Fruit fly (Drosophila melanogaster): ENCODE data around the gene Cyp4g1.

Gene Cyp4g1

DNA sequence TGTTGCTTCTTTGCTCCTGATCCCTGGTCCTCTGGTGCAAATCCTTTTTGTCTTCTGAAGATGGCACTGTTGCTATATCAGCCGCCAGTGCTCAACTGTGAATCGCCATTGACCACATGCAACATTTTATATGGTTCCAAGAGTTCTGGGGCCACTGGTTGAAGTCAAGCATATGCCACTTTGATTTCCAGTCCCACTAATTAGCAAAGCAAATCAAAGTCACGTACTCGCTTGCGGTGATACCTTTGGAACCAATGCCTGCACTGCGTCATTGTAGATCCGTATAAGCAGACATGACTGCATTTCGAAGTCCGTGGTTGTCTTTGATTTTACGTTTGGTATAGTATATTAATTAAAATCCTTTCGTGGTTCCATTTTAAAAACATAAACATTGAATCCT is at the start of gene Cyp4g1:
Gene Cyp4g1, minus strand, starts transcription at position 101 of the 400 bp plus-strand sequence.
- TF ChIP-seq CG8478 (optimal IDR thresholded peaks at IDR 0.05) = no peak
- TF ChIP-seq EcR (GFP tag; optimal IDR thresholded peaks at IDR 0.05) = no peak
- no peak for TF ChIP-seq pan (optimal IDR thresholded peaks at IDR 0.05)
- TF ChIP-seq usp (GFP tag; optimal IDR thresholded peaks at IDR 0.05) = no peak
- TF ChIP-seq Dll (optimal IDR thresholded peaks at IDR 0.05) = no peak
- no peak for TF ChIP-seq psq (optimal IDR thresholded peaks at IDR 0.05)

DNA sequence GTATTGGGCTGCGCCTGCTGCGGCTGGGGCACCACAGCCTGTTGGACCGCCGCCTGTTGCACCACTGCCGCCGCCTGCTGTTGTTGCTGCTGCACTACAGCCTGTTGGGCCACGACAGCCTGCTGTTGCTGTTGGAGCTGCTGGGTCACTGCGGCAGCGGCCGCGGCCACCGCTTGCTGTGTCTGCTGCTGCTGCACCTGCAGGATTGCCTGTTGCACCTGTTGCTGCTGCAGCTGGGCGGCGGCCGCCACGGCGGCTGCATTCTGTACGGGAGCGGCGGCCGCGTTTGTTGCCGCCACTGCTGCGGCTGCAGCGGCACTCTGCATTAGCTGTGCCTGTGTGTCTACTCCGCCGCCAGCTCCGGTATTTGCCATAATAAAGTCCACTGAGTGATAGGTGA is 49.7 kb upstream of the Cyp4g1 start:
- TF ChIP-seq CG8478 (optimal IDR thresholded peaks at IDR 0.05) (no peak), Dll (optimal IDR thresholded peaks at IDR 0.05) (no peak), psq (optimal IDR thresholded peaks at IDR 0.05) (no peak)

DNA sequence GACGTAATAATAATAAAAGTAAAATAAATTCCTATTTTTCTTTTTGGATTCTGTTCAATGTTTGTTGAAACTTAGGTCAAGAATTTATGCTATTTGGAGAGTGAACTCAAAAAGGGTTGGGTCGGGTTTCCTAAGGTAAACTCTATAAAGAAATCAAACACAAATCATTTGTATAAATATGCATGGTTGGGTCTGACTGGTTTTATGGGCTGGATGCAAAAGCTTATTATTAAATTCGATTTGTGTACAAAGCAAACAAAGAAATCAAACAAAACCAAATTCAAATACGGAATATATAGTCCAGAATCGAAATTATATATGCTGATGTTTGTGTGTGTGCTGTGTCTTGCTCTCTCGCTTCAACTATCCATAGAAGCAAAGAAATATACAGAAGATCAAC is 46.5 kb upstream of the Cyp4g1 start:
- no peak for TF ChIP-seq usp (GFP tag; optimal IDR thresholded peaks at IDR 0.05)
- TF ChIP-seq pan (optimal IDR thresholded peaks at IDR 0.05) = no peak
- no peak for TF ChIP-seq psq (optimal IDR thresholded peaks at IDR 0.05)
- TF ChIP-seq CG8478 (optimal IDR thresholded peaks at IDR 0.05) = no peak
- TF ChIP-seq EcR (GFP tag; optimal IDR thresholded peaks at IDR 0.05) = no peak
- no peak for TF ChIP-seq Dll (optimal IDR thresholded peaks at IDR 0.05)

DNA sequence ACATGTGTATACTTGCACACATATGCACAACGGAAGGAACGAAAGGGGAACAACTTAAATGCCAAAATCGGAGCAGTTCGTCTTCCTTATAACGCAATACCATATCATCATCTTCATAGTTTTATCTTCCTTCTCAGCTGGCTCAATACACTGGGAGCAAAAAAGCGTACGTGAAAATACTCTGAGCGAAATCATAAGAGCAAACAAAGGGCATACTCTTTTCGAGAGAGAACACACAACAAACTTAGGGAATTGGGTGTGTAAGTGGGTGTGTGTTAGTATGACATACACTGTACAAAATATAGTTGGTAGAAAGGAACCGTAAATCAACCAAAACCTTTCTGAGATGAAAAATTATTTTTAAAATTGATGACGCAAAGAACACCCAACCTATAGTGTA is 43.4 kb upstream of the Cyp4g1 start:
- TF ChIP-seq psq (optimal IDR thresholded peaks at IDR 0.05) (no peak), Dll (optimal IDR thresholded peaks at IDR 0.05) (no peak), usp (GFP tag; optimal IDR thresholded peaks at IDR 0.05) (no peak), pan (optimal IDR thresholded peaks at IDR 0.05) (no peak), EcR (GFP tag; optimal IDR thresholded peaks at IDR 0.05) (no peak), CG8478 (optimal IDR thresholded peaks at IDR 0.05) (no peak)

DNA sequence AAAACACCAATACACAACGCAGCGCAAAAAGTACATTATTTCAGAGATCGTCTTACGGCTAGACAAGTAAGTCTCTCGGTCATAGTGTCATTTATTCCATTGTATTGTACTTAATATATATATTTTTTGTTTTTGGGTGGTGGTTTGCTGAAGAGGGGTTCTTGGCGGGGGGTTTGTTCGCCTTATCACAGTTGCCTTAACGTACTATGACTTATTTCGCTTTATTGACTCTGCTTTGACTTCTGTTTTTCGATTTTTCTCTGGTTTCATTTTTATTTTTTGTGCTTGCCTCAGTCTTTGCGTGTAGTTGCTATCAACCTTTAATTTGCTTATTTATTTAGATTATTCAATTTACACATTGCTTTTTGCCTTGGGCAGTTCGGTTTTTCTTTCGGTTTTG is 41.4 kb upstream of the Cyp4g1 start:
- TF ChIP-seq Dll (optimal IDR thresholded peaks at IDR 0.05) = no peak
- TF ChIP-seq CG8478 (optimal IDR thresholded peaks at IDR 0.05) = no peak
- no peak for TF ChIP-seq usp (GFP tag; optimal IDR thresholded peaks at IDR 0.05)
- no peak for TF ChIP-seq pan (optimal IDR thresholded peaks at IDR 0.05)
- no peak for TF ChIP-seq psq (optimal IDR thresholded peaks at IDR 0.05)
- TF ChIP-seq EcR (GFP tag; optimal IDR thresholded peaks at IDR 0.05) = no peak

DNA sequence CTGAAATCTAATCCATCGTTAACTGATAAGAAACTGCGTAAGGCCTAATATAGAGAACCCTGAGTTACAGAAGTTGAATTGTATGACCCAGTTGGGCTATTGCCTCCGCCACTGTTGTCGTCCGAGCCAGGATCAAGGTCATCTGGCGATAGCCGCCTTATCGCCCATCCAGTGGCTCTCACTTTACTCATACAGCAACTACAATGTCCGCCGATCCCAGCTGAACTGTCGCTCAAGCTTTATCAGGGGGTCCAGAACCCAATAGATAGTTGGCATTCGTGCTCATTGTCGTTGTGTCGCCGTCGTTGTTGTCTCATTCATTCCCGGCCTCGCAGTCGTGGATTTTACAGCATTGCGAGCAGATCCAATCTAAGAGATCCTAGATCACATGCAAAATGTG is 40.0 kb upstream of the Cyp4g1 start, which contains the start of gene arg:
Gene arg, plus strand, starts transcription at position 319 of the 400 bp plus-strand sequence.
- TF ChIP-seq psq (optimal IDR thresholded peaks at IDR 0.05) = no peak
- TF ChIP-seq CG8478 (optimal IDR thresholded peaks at IDR 0.05) = no peak
- TF ChIP-seq EcR (GFP tag; optimal IDR thresholded peaks at IDR 0.05) = no peak
- TF ChIP-seq usp (GFP tag; optimal IDR thresholded peaks at IDR 0.05) = no peak
- TF ChIP-seq Dll (optimal IDR thresholded peaks at IDR 0.05) = no peak
- TF ChIP-seq pan (optimal IDR thresholded peaks at IDR 0.05) = no peak

DNA sequence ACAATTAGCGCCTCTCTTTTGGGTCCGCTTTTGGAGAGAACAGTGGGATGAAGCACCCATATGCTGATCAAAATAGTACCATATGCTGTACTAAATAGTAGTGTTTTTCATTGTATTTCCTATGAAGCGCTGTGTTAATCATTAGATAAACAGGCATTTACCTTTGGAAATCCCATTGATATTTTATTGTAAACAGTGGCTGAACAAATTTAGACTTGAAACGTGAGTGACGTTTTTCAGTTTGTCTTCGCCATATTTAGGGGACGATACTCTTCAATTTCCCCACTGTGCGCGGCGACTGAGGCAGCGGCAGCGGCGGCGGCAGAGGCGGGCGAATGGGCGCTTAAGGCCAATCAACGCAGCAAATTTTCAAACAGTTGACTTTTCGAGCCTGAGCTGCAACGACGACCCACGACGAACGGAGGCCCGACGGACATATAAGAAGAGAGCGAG is 30.5 kb upstream of the Cyp4g1 start:
- no peak for TF ChIP-seq usp (GFP tag; optimal IDR thresholded peaks at IDR 0.05)
- no peak for TF ChIP-seq EcR (GFP tag; optimal IDR thresholded peaks at IDR 0.05)
- no peak for TF ChIP-seq Dll (optimal IDR thresholded peaks at IDR 0.05)
- TF ChIP-seq pan (optimal IDR thresholded peaks at IDR 0.05) = no peak
- TF ChIP-seq CG8478 (optimal IDR thresholded peaks at IDR 0.05) = no peak
- TF ChIP-seq psq (optimal IDR thresholded peaks at IDR 0.05) = no peak

DNA sequence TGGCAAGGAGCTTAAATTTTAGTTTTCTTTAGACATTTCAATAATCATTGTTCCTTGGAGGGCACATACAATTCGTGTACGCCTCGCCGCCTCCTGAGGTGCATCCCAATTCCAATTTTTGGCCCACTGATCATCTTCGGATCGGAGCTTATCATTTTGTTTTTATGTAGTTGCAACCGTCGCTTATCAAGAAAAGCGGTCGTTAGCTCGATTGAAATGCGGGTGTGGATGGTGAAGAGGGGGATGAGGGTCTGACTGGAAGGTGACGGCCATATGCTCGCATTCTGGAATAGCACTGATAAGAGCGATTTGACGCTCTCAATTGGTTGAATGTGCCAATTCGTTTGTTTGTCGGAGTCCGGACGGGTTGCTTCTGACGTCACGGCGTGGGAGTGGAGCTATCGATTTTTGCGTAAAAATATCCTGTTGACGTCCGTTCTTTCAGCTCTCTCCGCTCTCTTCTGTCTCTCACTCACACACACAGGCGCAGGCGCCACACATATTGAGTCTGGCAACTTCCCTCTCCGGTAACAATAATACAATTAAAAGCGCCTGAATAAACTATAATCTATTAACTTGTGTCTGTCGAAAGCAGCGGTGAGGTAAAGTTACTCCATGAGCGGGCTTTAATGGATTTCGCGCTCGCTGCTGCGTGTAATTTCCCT is 29.9 kb upstream of the Cyp4g1 start:
- TF ChIP-seq pan (optimal IDR thresholded peaks at IDR 0.05) = no peak
- TF ChIP-seq usp (GFP tag; optimal IDR thresholded peaks at IDR 0.05) = no peak
- no peak for TF ChIP-seq EcR (GFP tag; optimal IDR thresholded peaks at IDR 0.05)
- TF ChIP-seq psq (optimal IDR thresholded peaks at IDR 0.05) = no peak
- TF ChIP-seq CG8478 (optimal IDR thresholded peaks at IDR 0.05) = no peak
- TF ChIP-seq Dll (optimal IDR thresholded peaks at IDR 0.05) = no peak

DNA sequence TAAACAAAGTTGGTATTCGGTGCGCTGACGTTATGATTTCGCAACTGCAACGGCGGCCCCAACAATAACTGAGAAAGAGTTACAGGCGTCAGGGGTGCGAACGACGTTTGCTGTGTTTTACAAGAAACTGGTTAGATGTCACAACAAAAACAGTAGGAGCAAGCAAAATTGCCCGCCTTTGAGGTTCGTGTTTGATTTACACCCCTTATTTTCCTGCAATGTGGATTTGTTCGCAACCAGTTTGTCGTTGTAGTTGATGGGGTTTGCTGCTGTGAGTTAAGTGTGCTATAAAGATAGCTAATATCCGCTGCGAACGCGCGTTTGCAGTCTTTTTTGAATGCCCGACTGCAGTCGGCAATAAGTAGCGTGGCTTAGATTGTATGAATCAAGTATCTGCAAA is 29.3 kb upstream of the Cyp4g1 start:
- TF ChIP-seq psq (optimal IDR thresholded peaks at IDR 0.05) = no peak
- no peak for TF ChIP-seq CG8478 (optimal IDR thresholded peaks at IDR 0.05)
- TF ChIP-seq EcR (GFP tag; optimal IDR thresholded peaks at IDR 0.05) = no peak
- no peak for TF ChIP-seq usp (GFP tag; optimal IDR thresholded peaks at IDR 0.05)
- no peak for TF ChIP-seq Dll (optimal IDR thresholded peaks at IDR 0.05)

DNA sequence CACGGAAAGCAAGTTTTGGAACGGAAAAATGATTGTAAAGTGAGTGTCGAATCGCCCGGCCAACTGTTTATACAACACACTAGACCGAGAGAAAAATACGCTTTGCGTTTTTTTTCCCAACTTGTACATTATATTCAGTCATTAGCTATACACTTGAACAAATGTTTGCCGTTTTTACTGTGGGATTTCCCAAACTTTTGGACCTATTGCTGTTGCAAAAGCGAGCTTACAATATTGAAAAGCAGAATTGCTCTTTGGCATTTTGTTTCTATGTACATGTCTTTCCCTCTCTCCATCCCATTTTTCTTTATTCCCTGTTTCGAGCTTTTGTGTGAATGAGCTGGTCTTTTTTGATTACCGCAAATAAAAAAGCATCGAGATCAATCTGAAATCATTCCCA is 28.3 kb upstream of the Cyp4g1 start:
- TF ChIP-seq EcR (GFP tag; optimal IDR thresholded peaks at IDR 0.05) = no peak
- no peak for TF ChIP-seq pan (optimal IDR thresholded peaks at IDR 0.05)
- no peak for TF ChIP-seq CG8478 (optimal IDR thresholded peaks at IDR 0.05)
- TF ChIP-seq usp (GFP tag; optimal IDR thresholded peaks at IDR 0.05) = no peak
- no peak for TF ChIP-seq psq (optimal IDR thresholded peaks at IDR 0.05)
- no peak for TF ChIP-seq Dll (optimal IDR thresholded peaks at IDR 0.05)

DNA sequence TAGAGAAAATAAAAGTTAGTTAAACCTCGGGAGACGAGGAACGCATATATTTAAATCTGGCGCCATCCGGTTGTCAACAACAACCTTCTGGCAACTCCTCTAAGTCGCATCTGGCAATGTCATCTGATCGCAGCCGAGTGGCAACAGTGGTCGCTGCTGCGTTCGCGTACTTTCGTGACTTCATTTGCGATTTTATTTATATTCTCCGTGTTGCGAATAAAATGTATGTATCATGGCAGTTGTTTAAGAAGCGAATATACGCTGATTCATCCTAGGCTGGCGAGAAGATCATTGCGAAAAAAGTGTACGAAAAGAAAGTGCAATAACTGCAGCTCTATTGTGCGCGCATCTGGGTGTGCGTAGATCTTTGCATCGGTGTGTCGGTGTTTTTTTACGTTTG is 27.2 kb upstream of the Cyp4g1 start, which contains the start of gene svr:
Gene svr, plus strand, starts transcription at position 121 of the 400 bp plus-strand sequence.
- TF ChIP-seq pan (optimal IDR thresholded peaks at IDR 0.05) (no peak), psq (optimal IDR thresholded peaks at IDR 0.05) (no peak), EcR (GFP tag; optimal IDR thresholded peaks at IDR 0.05) (no peak), Dll (optimal IDR thresholded peaks at IDR 0.05) (no peak)

DNA sequence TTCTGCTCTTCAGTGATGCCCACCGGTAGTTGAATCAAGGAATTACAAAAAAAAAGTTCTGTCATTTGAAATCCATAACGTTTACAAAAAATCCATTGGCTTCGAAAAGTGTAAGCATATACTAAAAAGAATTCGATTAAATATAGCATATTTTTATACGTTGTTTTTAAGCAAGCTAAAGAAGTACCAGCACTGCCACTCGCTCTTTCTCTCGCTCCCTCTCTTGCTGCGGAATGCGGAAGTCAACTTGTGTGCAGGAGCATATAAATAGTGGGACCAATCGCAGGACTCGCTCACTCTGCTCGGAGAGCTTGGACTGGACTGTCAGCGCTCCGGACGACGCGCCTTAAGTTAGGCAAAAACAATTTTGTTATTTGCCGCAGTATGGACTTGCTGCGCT is 25.5 kb upstream of the Cyp4g1 start, which contains the start of gene CG17778:
Gene CG17778, plus strand, starts transcription at position 8 of the 400 bp plus-strand sequence.
- TF ChIP-seq usp (GFP tag; optimal IDR thresholded peaks at IDR 0.05) (no peak), EcR (GFP tag; optimal IDR thresholded peaks at IDR 0.05) (no peak), pan (optimal IDR thresholded peaks at IDR 0.05) (no peak), Dll (optimal IDR thresholded peaks at IDR 0.05) (no peak), psq (optimal IDR thresholded peaks at IDR 0.05) (no peak), CG8478 (optimal IDR thresholded peaks at IDR 0.05) (no peak)

DNA sequence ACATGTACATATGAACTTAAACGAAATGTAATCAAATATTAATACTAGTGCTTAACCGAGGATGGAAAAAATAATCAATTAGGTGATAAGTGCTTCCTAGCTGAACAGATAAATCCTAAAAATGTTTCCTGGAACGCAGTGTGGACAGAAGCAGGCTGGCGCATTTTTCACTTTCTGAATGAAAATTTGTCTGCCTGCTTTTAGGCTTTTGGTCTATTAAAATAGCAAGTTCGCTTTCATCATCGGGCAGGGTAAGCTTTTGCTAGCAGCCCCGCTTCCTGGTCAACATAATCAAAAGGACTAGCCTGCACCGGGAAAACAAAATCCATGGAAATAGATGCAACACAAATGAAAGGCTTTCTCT is 25.0 kb upstream of the Cyp4g1 start:
- TF ChIP-seq pan (optimal IDR thresholded peaks at IDR 0.05) = no peak
- no peak for TF ChIP-seq Dll (optimal IDR thresholded peaks at IDR 0.05)
- no peak for TF ChIP-seq psq (optimal IDR thresholded peaks at IDR 0.05)
- no peak for TF ChIP-seq CG8478 (optimal IDR thresholded peaks at IDR 0.05)
- no peak for TF ChIP-seq usp (GFP tag; optimal IDR thresholded peaks at IDR 0.05)
- no peak for TF ChIP-seq EcR (GFP tag; optimal IDR thresholded peaks at IDR 0.05)

Data from whole organism.